Worm (Caenorhabditis elegans) whole organism, L3 larva: ENCODE results near the gene acr-9.

Experiments used
- ama-1 ChIP-seq: fragments of 150-350 bp; optimal IDR thresholded peaks from 2 replicates; lab custom pipeline; 2018
- elt-2 ChIP-seq: sonication (generic microtip); optimal IDR thresholded peaks from 2 replicates; lab custom pipeline; 2016; ENCODE audit warnings: missing genetic modification reagents, mild to moderate bottlenecking, missing genetic modification characterization, missing compliant biosample characterization
- fkh-10 ChIP-seq: sonication (generic microtip); optimal IDR thresholded peaks from 2 replicates; lab custom pipeline; 2017; ENCODE audit warnings: missing biosample characterization, missing genetic modification reagents, missing genetic modification characterization
- mdl-1 ChIP-seq: fragments of 150-350 bp; optimal IDR thresholded peaks from 2 replicates; lab custom pipeline; 2014; ENCODE audit warnings: missing biosample characterization, missing genetic modification characterization
- nhr-11 ChIP-seq: fragments of 150-350 bp; optimal IDR thresholded peaks from 2 replicates; lab custom pipeline; 2014; ENCODE audit warnings: missing biosample characterization, missing genetic modification characterization
- nhr-67 ChIP-seq: fragments of 150-350 bp; optimal IDR thresholded peaks from 2 replicates; lab custom pipeline; 2014; ENCODE audit warnings: missing biosample characterization, missing genetic modification characterization
- nhr-76 ChIP-seq: fragments of 150-350 bp; sonication (generic microtip); optimal IDR thresholded peaks from 5 replicates; lab custom pipeline; 2014; ENCODE audit warnings: missing biosample characterization, missing genetic modification characterization
- tbx-2 ChIP-seq: sonication (generic microtip); optimal IDR thresholded peaks from 2 replicates; lab custom pipeline; 2016; ENCODE audit warnings: mild to moderate bottlenecking, missing genetic modification characterization, missing compliant biosample characterization

ce11 chrX:13660206-13660605 is 13.5 kb upstream of the acr-9 start, which contains the start of gene C04A11.1:
- TF ChIP-seq mdl-1 (tag; lab: Kevin White, UChicago) = no peak
- no peak for TF ChIP-seq tbx-2 (tag; lab: Kevin White, UChicago)
- TF ChIP-seq elt-2 (tag; lab: Kevin White, UChicago) = no peak
- no peak for TF ChIP-seq fkh-10 (GFP tag; lab: Kevin White, UChicago)
- TF ChIP-seq nhr-76 (tag; lab: Kevin White, UChicago) = no peak
- TF ChIP-seq ama-1 (lab: Kevin White, UChicago) = no peak
- no peak for TF ChIP-seq nhr-11 (tag; lab: Kevin White, UChicago)
- no peak for TF ChIP-seq nhr-67
